Worm (Caenorhabditis elegans) whole organism, midembryonic: ENCODE measurements around the gene F45E12.6.

Source experiments
- T22C8.4 ChIP-seq: fragments of 200-800 bp; sonication (Bioruptor generic); IDR thresholded peaks from 2 replicates; pipeline ENCODE4 v1.3.6; 2022; ENCODE audit warnings: missing genetic modification characterization, missing compliant biosample characterization
- cog-1 ChIP-seq: sonication (generic microtip); optimal IDR thresholded peaks from 2 replicates; lab custom pipeline; 2016; ENCODE audit warnings: missing genetic modification characterization, missing compliant biosample characterization
- flt-1 ChIP-seq: fragments of 200-800 bp; sonication (Bioruptor generic); IDR thresholded peaks from 2 replicates; pipeline ENCODE4 v1.3.6; 2022; ENCODE audit warnings: missing genetic modification characterization, missing compliant biosample characterization
- klf-2 ChIP-seq: fragments of 200-800 bp; sonication (Bioruptor generic); conservative IDR thresholded peaks from 2 replicates; pipeline ENCODE4 v1.3.6; 2022; ENCODE audit warnings: missing genetic modification reagents, missing genetic modification characterization, missing compliant biosample characterization
- med-1 ChIP-seq: sonication (generic microtip); optimal IDR thresholded peaks from 2 replicates; lab custom pipeline; 2017; ENCODE audit warnings: missing genetic modification characterization, mild to moderate bottlenecking, missing compliant biosample characterization, antibody characterized with exemption, missing genetic modification reagents; ENCODE audit not compliant: insufficient read depth
- ref-1 ChIP-seq: fragments of 200-800 bp; sonication (Bioruptor generic); conservative IDR thresholded peaks from 2 replicates; pipeline ENCODE4 v1.3.6; 2022; ENCODE audit warnings: missing genetic modification reagents, missing genetic modification characterization, missing compliant biosample characterization
- tab-1 ChIP-seq: fragments of 200-800 bp; sonication (Bioruptor generic); IDR thresholded peaks from 2 replicates; pipeline ENCODE4 v1.3.6; 2022; ENCODE audit warnings: missing genetic modification characterization, missing compliant biosample characterization
- ztf-23 ChIP-seq: fragments of 200-800 bp; sonication (Bioruptor generic); IDR thresholded peaks from 2 replicates; pipeline ENCODE4 v1.3.6; 2022; ENCODE audit warnings: missing genetic modification reagents, missing genetic modification characterization, missing compliant biosample characterization
- ztf-29 ChIP-seq: fragments of 200-800 bp; sonication (Bioruptor generic); IDR thresholded peaks from 2 replicates; pipeline ENCODE4 v1.3.6; 2022; ENCODE audit warnings: missing genetic modification reagents, missing genetic modification characterization, missing compliant biosample characterization

DNA sequence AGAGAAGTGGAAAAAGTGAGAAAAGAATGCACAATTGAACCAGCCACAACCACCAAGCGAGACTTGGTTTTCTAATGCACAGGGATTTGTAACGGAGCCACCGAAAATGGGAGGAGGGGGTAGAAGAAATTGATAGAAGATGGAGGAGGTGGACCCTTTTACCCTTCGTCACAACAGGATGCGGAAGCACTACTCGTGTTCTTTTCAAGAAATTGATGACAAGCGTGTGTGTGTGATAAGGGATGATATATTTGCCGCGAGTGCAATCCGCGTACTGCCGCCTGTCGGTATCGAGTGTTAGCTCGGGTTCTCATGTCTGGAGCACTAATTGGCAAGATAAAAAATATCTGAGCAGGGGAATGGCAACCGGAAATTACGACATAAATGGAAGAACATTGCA is 9.9 kb upstream of the F45E12.6 start, which contains the start of gene F21D12.3:
- no peak for TF ChIP-seq ztf-23
- no peak for TF ChIP-seq flt-1
- TF ChIP-seq klf-2 (GFP tag; lab: Robert Waterston, UW) = no peak
- no peak for TF ChIP-seq tab-1
- TF ChIP-seq ref-1 = no peak
- no peak for TF ChIP-seq med-1 (GFP tag; lab: Kevin White, UChicago)
- no peak for TF ChIP-seq T22C8.4 (GFP tag; lab: Robert Waterston, UW)
- no peak for TF ChIP-seq ztf-29 (GFP tag; lab: Robert Waterston, UW)
- no peak for TF ChIP-seq cog-1
